Worm (Caenorhabditis elegans): ENCODE results near the gene srh-44.

DNA sequence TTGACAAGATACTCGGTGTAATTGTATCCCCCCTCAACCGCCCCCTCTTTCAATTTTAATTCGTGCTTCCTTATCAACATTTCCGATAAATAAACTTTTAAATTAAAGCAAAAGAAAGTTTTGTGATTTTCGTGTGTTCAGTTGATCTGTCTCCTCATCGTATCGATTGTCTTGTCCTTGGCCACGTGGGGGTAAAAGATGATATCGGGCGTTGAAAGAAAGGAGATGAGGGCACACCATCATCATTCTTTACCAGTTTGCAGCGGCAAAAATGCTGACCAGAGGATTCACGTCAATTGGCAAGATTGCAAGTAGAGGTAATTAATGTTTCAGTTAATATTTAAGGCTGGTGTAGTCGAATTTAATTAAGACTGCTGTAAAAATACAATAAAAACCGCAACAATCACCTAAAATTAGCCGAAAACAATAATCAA, 32.4 kb downstream of the srh-44 start, which contains the start of gene F54D5.7:
- peak; percentile 96 for TF ChIP-seq nhr-25 (tag; optimal IDR thresholded peaks at IDR 0.05)
- no peak for TF ChIP-seq ZK546.5 (tag; optimal IDR thresholded peaks at IDR 0.05)
- TF ChIP-seq egl-5 (tag; optimal IDR thresholded peaks at IDR 0.05), result peak; percentile 2
- TF ChIP-seq R02D3.7 (tag; optimal IDR thresholded peaks at IDR 0.05), result no peak
- TF ChIP-seq ztf-11 (tag; optimal IDR thresholded peaks at IDR 0.05), result no peak
- TF ChIP-seq nhr-11 (tag; optimal IDR thresholded peaks at IDR 0.05), result no peak
- TF ChIP-seq ama-1 (optimal IDR thresholded peaks at IDR 0.05), result peak; percentile 100
- peak; percentile 5 for TF ChIP-seq skn-1 (tag; optimal IDR thresholded peaks at IDR 0.05)
- TF ChIP-seq nhr-76 (tag; optimal IDR thresholded peaks at IDR 0.05), result no peak
- TF ChIP-seq pha-4 (tag; optimal IDR thresholded peaks at IDR 0.05), result peak; percentile 52
- TF ChIP-seq zag-1 (tag; optimal IDR thresholded peaks at IDR 0.05), result no peak
- peak; percentile 7 for TF ChIP-seq unc-62 (GFP tag; optimal IDR thresholded peaks at IDR 0.05)
- TF ChIP-seq unc-39 (tag; optimal IDR thresholded peaks at IDR 0.05), result no peak

Measured in whole organism, L3 larva.